Fruit fly (Drosophila melanogaster) whole organism, adult: Measurements from ENCODE around the gene CG31792.

ENCODE experiments used
- CG11617 ChIP-seq: fragments of 200-800 bp; sonication (Bioruptor generic); optimal IDR thresholded peaks from 2 replicates; lab custom pipeline; 2017; ENCODE audit warnings: mild to moderate bottlenecking, missing biosample characterization, missing genetic modification reagents, missing genetic modification characterization
- CG12768 ChIP-seq: fragments of 200-800 bp; sonication (Bioruptor generic); optimal IDR thresholded peaks from 2 replicates; lab custom pipeline; 2017; ENCODE audit warnings: missing biosample characterization, missing genetic modification characterization, mild to moderate bottlenecking, moderate library complexity, missing genetic modification reagents
- CG14711 ChIP-seq: fragments of 200-800 bp; sonication (Bioruptor generic); optimal IDR thresholded peaks from 2 replicates; lab custom pipeline; 2018; ENCODE audit warnings: missing biosample characterization, mild to moderate bottlenecking, missing genetic modification characterization, moderate library complexity
- CG1620 ChIP-seq: fragments of 200-800 bp; sonication (Bioruptor generic); optimal IDR thresholded peaks from 2 replicates; lab custom pipeline; 2016; ENCODE audit warnings: missing biosample characterization, missing genetic modification characterization
- CG33017 ChIP-seq: fragments of 200-800 bp; sonication (Bioruptor generic); optimal IDR thresholded peaks from 2 replicates; lab custom pipeline; 2018; ENCODE audit warnings: missing biosample characterization, mild to moderate bottlenecking, missing genetic modification characterization, moderate library complexity
- CG5204 ChIP-seq: fragments of 200-800 bp; sonication (Bioruptor generic); optimal IDR thresholded peaks from 2 replicates; lab custom pipeline; 2016; ENCODE audit warnings: missing biosample characterization, missing genetic modification characterization
- CG7045 ChIP-seq: fragments of 200-800 bp; sonication (Bioruptor generic); optimal IDR thresholded peaks from 2 replicates; lab custom pipeline; 2017; ENCODE audit warnings: missing biosample characterization, mild to moderate bottlenecking, missing genetic modification characterization
- CG7101 ChIP-seq: fragments of 200-800 bp; sonication (Bioruptor generic); optimal IDR thresholded peaks from 2 replicates; lab custom pipeline; 2018; ENCODE audit warnings: missing biosample characterization, mild to moderate bottlenecking, missing genetic modification characterization, moderate library complexity
- Clk ChIP-seq: fragments of 200-800 bp; sonication (Bioruptor generic); optimal IDR thresholded peaks from 2 replicates; lab custom pipeline; 2017; ENCODE audit warnings: missing biosample characterization, missing genetic modification characterization
- Crg-1 ChIP-seq: fragments of 200-800 bp; sonication (Bioruptor generic); optimal IDR thresholded peaks from 2 replicates; lab custom pipeline; 2016; ENCODE audit warnings: missing biosample characterization, missing genetic modification characterization
- Hr96 ChIP-seq: fragments of 200-800 bp; sonication (Bioruptor generic); optimal IDR thresholded peaks from 2 replicates; lab custom pipeline; 2016; ENCODE audit warnings: missing biosample characterization, missing genetic modification characterization
- Mnt ChIP-seq: fragments of 200-800 bp; sonication (Bioruptor generic); optimal IDR thresholded peaks from 2 replicates; lab custom pipeline; 2016; ENCODE audit warnings: missing biosample characterization, mild to moderate bottlenecking, missing genetic modification characterization
- bab1 ChIP-seq: fragments of 200-800 bp; sonication (Bioruptor generic); optimal IDR thresholded peaks from 3 replicates; lab custom pipeline; 2019; ENCODE audit warnings: missing biosample characterization, mild to moderate bottlenecking, missing genetic modification characterization, moderate library complexity
- cic ChIP-seq: fragments of 200-800 bp; sonication (Bioruptor generic); optimal IDR thresholded peaks from 2 replicates; lab custom pipeline; 2017; ENCODE audit warnings: missing biosample characterization, mild to moderate bottlenecking, missing genetic modification characterization, moderate library complexity
- cnc ChIP-seq, 2 experiments: fragments of >200 bp; optimal IDR thresholded peaks; 2 replicates each; lab custom pipeline; 2017
- kay ChIP-seq: fragments of 200-800 bp; sonication (Bioruptor generic); peaks from one replicate; lab custom pipeline; 2016; ENCODE audit warnings: missing biosample characterization, missing genetic modification characterization, borderline replicate concordance
- ovo ChIP-seq: fragments of 200-800 bp; sonication (Bioruptor generic); optimal IDR thresholded peaks from 2 replicates; lab custom pipeline; 2016; ENCODE audit warnings: missing biosample characterization, missing genetic modification characterization
- pad ChIP-seq: fragments of 200-800 bp; sonication (Bioruptor generic); optimal IDR thresholded peaks from 3 replicates; lab custom pipeline; 2017; ENCODE audit warnings: missing biosample characterization, missing genetic modification characterization, mild to moderate bottlenecking, moderate library complexity, missing genetic modification reagents
- tj ChIP-seq: fragments of 200-800 bp; sonication (Bioruptor generic); optimal IDR thresholded peaks from 3 replicates; lab custom pipeline; 2017; ENCODE audit warnings: missing biosample characterization, mild to moderate bottlenecking, missing genetic modification characterization, moderate library complexity
- toe ChIP-seq: fragments of 200-800 bp; sonication (Bioruptor generic); optimal IDR thresholded peaks from 2 replicates; lab custom pipeline; 2016; ENCODE audit warnings: missing biosample characterization, missing genetic modification characterization

Gene CG31792

DNA sequence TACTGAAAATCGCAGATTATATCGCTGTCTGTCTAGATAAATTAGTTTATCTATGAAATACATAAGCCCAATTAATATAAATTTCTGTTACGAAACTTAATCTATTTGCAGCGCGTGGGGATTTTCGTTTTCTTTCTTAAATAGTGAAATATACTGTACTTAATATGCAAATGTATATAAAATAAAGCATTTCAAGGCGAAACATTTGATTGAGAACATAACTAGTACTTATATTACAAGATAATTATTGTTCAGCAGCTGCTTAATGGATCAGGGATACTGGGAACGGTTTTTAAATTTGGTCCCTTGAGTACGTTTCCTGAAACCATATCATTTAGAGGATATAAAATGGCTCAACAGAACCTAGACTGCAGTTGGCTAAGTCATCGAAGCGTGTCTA lies 5.1 kb upstream of the CG31792 start, which contains the start of gene CG46465:
Gene CG46465, plus strand, starts transcription at position 301 of the 400 bp plus-strand sequence.
- TF ChIP-seq CG12768 (GFP tag; lab: Kevin White, UChicago) = no peak
- no peak for TF ChIP-seq bab1
- no peak for TF ChIP-seq CG11617 (GFP tag; lab: Kevin White, UChicago)
- TF ChIP-seq Mnt = no peak
- no peak for TF ChIP-seq Clk (GFP tag; lab: Kevin White, UChicago)
- TF ChIP-seq CG1620 = no peak
- no peak for TF ChIP-seq Hr96 (GFP tag; lab: Kevin White, UChicago)
- peak; percentile 87 for TF ChIP-seq kay (GFP tag; lab: Kevin White, UChicago)
- TF ChIP-seq Crg-1 = no peak

DNA sequence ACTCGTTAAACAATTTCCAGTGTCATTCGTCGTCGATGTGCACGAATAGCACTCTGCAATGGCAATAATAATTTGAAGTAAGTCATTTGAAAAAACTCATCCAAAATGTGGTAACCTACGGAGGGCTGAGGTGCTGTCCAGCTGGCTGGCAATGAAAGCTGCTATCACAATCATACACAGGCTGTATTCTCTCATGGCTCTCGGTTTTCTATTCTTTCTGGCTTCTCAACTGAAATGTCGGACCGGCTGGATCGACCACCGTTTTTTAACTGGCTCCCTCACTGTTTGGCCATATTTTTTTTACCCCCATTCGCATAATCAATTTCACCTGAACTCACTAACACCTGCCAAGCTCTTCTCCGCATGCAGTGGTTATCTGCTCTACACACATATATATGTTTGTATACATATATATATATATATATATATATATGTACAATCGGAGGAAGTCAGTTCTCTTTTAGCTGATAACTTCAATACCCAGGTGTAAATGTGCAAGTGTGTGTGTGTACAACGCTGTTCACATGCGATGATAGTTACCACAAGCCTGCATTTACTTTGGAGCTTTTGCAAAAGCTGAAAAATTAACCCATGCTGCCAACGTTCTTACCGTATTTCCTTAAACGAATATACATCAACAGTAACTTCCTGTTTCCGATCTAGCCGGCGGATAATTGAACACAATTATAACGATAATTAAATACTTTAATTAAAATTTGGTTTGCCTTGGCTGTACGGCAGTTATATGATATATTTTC lies 1.4 kb upstream of the CG31792 start, which contains the start of gene CG10650:
Gene CG10650, minus strand, starts transcription at position 275 of the 758 bp plus-strand sequence.
- TF ChIP-seq kay (GFP tag; lab: Kevin White, UChicago) (peak; percentile 92), Mnt (peak; percentile 48), CG11617 (GFP tag; lab: Kevin White, UChicago) (no peak), cic (peak; percentile 79), CG33017 (no peak), Crg-1 (no peak)

DNA sequence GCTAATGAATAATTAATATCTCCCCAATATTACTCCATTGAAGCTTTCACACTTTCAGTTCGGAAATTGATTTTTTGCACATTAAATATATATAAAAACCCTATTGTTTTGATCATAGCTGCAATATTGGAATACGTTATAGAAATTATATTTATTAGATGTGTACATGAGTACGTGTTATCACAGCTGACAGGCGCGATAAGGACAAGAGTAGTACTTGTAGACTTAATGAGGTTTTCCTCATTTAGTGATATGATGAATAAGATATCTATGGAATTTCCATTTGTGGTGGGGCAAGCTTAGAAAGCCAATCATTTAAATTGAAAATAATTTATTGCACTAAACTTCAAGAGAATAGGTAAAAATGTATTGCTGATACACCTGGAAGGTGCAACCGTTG lies 5.2 kb downstream of the CG31792 start:
- no peak for TF ChIP-seq ovo (GFP tag; lab: Kevin White, UChicago)
- no peak for TF ChIP-seq CG7101
- TF ChIP-seq Clk (GFP tag; lab: Kevin White, UChicago) = no peak
- TF ChIP-seq cnc (optimal IDR thresholded peaks at IDR 0.05; lab: Kevin White, UChicago) = no peak

DNA sequence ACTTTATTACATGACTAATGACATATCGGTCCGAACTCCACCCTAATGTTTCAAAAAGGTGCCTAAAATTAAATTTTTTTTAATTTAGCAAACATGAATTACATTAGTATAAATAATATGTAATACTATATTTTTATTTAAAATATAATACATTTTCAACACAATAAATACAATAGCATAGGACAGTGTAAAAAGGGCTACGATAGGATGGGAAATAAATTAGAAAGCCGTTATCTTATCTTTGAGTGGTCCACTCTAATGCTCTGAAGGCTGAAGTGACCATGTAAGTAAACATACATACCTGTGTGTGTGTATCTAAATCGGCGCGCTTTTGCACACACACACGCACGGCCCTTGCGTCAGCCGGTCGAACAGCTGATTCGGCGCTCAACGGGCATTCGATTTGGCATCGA lies 5.7 kb downstream of the CG31792 start, which contains the start of gene CG31793:
Gene CG31793, plus strand, starts transcription at position 409 of the 413 bp plus-strand sequence.
- TF ChIP-seq kay (GFP tag; lab: Kevin White, UChicago) = no peak
- peak; percentile 18 for TF ChIP-seq toe (GFP tag; lab: Kevin White, UChicago)
- peak; percentile 68 for TF ChIP-seq CG14711 (tag; lab: Kevin White, UChicago)
- TF ChIP-seq ovo (GFP tag; lab: Kevin White, UChicago) = peak; percentile 61
- peak; percentile 85 for TF ChIP-seq CG7101
- peak; percentile 84 for TF ChIP-seq bab1
- TF ChIP-seq cic = peak; percentile 89
- peak; percentile 23 for TF ChIP-seq pad (GFP tag; lab: Kevin White, UChicago)
- TF ChIP-seq CG1620 = no peak
- peak; percentile 56 for TF ChIP-seq CG33017
- peak; percentile 55 for TF ChIP-seq Crg-1
- TF ChIP-seq Hr96 (GFP tag; lab: Kevin White, UChicago) = no peak
- TF ChIP-seq CG11617 (GFP tag; lab: Kevin White, UChicago) = peak; percentile 79
- TF ChIP-seq CG12768 (GFP tag; lab: Kevin White, UChicago) = no peak
- peak; percentile 12 for TF ChIP-seq CG5204 (GFP tag; lab: Kevin White, UChicago)
- TF ChIP-seq CG7045 (GFP tag; lab: Kevin White, UChicago) = peak; percentile 47

DNA sequence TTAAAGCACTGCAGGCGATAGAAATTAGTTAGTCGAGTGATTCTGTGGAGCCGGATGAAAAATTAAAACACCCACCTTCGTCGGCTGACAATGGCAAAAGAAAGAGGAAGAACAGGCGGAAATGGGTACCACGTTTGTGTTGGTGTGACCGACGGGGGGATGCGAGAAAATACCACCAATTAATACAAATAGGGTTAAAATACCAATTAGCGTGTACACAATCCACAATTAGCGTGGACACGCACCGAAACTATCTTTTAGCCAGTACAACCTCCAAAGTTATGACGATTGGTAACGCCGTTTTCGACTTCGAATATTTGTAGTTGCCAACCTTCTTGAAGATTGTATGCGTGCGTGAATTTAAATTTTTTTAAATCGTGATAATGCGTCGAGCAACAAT lies 11.9 kb downstream of the CG31792 start, which contains the start of gene RpL30:
Gene RpL30, minus strand, starts transcription at position 177 of the 400 bp plus-strand sequence.
- peak; percentile 88 for TF ChIP-seq CG33017
- no peak for TF ChIP-seq kay (GFP tag; lab: Kevin White, UChicago)
- TF ChIP-seq Clk (GFP tag; lab: Kevin White, UChicago) = peak; percentile 88
- peak; percentile 85 for TF ChIP-seq cic
- peak; percentile 57 for TF ChIP-seq CG5204 (GFP tag; lab: Kevin White, UChicago)
- peak; percentile 85 for TF ChIP-seq CG12768 (GFP tag; lab: Kevin White, UChicago)
- no peak for TF ChIP-seq cnc (optimal IDR thresholded peaks at IDR 0.05; lab: Kevin White, UChicago)
- TF ChIP-seq CG14711 (tag; lab: Kevin White, UChicago) = peak; percentile 80
- peak; percentile 79 for TF ChIP-seq pad (GFP tag; lab: Kevin White, UChicago)
- TF ChIP-seq CG7101 = peak; percentile 94
- TF ChIP-seq CG1620 = peak; percentile 85
- peak; percentile 97 for TF ChIP-seq Mnt
- TF ChIP-seq CG11617 (GFP tag; lab: Kevin White, UChicago) = peak; percentile 91
- peak; percentile 90 for TF ChIP-seq Hr96 (GFP tag; lab: Kevin White, UChicago)
- peak; percentile 78 for TF ChIP-seq CG7045 (GFP tag; lab: Kevin White, UChicago)
- peak; percentile 75 for TF ChIP-seq tj (GFP tag; lab: Kevin White, UChicago)
- peak; percentile 59 for TF ChIP-seq toe (GFP tag; lab: Kevin White, UChicago)
- peak; percentile 94 for TF ChIP-seq bab1
- peak; percentile 85 for TF ChIP-seq ovo (GFP tag; lab: Kevin White, UChicago)
- peak; percentile 94 for TF ChIP-seq Crg-1

DNA sequence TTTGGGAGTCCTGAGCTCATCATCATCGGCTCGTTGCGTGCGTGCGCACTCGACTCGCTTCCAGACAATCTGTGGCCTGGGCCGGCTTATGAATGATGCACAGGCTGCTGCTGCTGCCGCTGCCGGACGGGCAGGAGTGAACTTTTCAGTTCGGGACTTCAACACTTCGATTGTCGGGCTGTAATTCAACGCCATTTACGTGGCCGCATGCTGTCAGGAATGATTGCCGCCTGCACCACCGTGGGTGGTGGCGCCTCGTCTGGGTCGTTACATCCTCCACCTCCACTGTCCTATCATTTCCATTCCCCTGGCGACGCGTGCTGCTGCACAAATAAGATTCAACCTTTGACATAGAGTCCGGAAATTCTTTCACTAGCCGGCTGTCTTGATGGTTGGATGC lies 12.8 kb downstream of the CG31792 start:
- no peak for TF ChIP-seq bab1
- no peak for TF ChIP-seq Crg-1
- TF ChIP-seq CG12768 (GFP tag; lab: Kevin White, UChicago) = no peak
- TF ChIP-seq CG11617 (GFP tag; lab: Kevin White, UChicago) = no peak
- TF ChIP-seq CG33017 = no peak
- TF ChIP-seq CG7045 (GFP tag; lab: Kevin White, UChicago) = no peak
- TF ChIP-seq cic = no peak
- no peak for TF ChIP-seq Mnt
- no peak for TF ChIP-seq CG14711 (tag; lab: Kevin White, UChicago)
- no peak for TF ChIP-seq tj (GFP tag; lab: Kevin White, UChicago)
- no peak for TF ChIP-seq pad (GFP tag; lab: Kevin White, UChicago)
- TF ChIP-seq kay (GFP tag; lab: Kevin White, UChicago) = no peak
- TF ChIP-seq cnc (optimal IDR thresholded peaks at IDR 0.05; lab: Kevin White, UChicago) = no peak
- no peak for TF ChIP-seq ovo (GFP tag; lab: Kevin White, UChicago)
- TF ChIP-seq toe (GFP tag; lab: Kevin White, UChicago) = no peak
